Fruit fly (Drosophila melanogaster) whole organism, embryonic: ENCODE measurements around the gene CG10651.

ENCODE experiments used
- Ada2b ChIP-seq: fragments of 200-800 bp; sonication (Bioruptor generic); IDR thresholded peaks from 2 replicates; pipeline ENCODE4 v1.3.6; 2022; ENCODE audit warnings: missing biosample characterization, missing genetic modification characterization
- Aef1 ChIP-seq: fragments of 200-800 bp; sonication (Bioruptor generic); IDR thresholded peaks from 3 replicates; pipeline ENCODE4 v1.3.6; 2022; ENCODE audit warnings: missing biosample characterization, missing genetic modification characterization
- Awh ChIP-seq: fragments of 200-800 bp; sonication (Bioruptor generic); IDR thresholded peaks from 2 replicates; pipeline ENCODE4, ENCODE4 v1.3.6; 2022; ENCODE audit warnings: missing biosample characterization, missing genetic modification characterization
- Bdp1 ChIP-seq: fragments of 200-800 bp; sonication (Bioruptor generic); optimal IDR thresholded peaks from 3 replicates; lab custom pipeline; 2016; ENCODE audit warnings: missing biosample characterization, missing genetic modification characterization
- CG10979 ChIP-seq: fragments of 200-800 bp; sonication (Bioruptor generic); optimal IDR thresholded peaks from 2 replicates; lab custom pipeline; 2018; ENCODE audit warnings: missing biosample characterization, mild to moderate bottlenecking, missing genetic modification characterization, moderate library complexity
- CG12391 ChIP-seq: fragments of 200-800 bp; sonication (Bioruptor generic); optimal IDR thresholded peaks from 3 replicates; lab custom pipeline; 2018; ENCODE audit warnings: missing biosample characterization, mild to moderate bottlenecking, missing genetic modification characterization, moderate library complexity
- CG14014 ChIP-seq: fragments of 200-800 bp; sonication (Bioruptor generic); IDR thresholded peaks from 2 replicates; pipeline ENCODE4 v1.3.6; 2022; ENCODE audit warnings: missing biosample characterization, missing genetic modification characterization
- CG15269 ChIP-seq: fragments of 200-800 bp; sonication (Bioruptor generic); optimal IDR thresholded peaks from 2 replicates; lab custom pipeline; 2018; ENCODE audit warnings: missing biosample characterization, mild to moderate bottlenecking, missing genetic modification characterization, moderate library complexity
- CG17359 ChIP-seq: fragments of 200-800 bp; sonication (Bioruptor generic); optimal IDR thresholded peaks from 3 replicates; lab custom pipeline; 2018; ENCODE audit warnings: missing biosample characterization, mild to moderate bottlenecking, missing genetic modification characterization, moderate library complexity
- CG18262 ChIP-seq: fragments of 200-800 bp; optimal IDR thresholded peaks from 3 replicates; lab custom pipeline; 2019; ENCODE audit warnings: missing biosample characterization, mild to moderate bottlenecking, missing genetic modification characterization, moderate library complexity
- CG18599 ChIP-seq: fragments of 200-800 bp; sonication (Bioruptor generic); optimal IDR thresholded peaks from 3 replicates; lab custom pipeline; 2017; ENCODE audit warnings: missing biosample characterization, missing genetic modification characterization, mild to moderate bottlenecking, moderate library complexity, missing genetic modification reagents
- CG2889 ChIP-seq: fragments of 200-800 bp; sonication (Bioruptor generic); IDR thresholded peaks from 3 replicates; pipeline ENCODE4 v1.3.6; 2022; ENCODE audit warnings: missing biosample characterization, missing genetic modification characterization
- CG31441 ChIP-seq: fragments of 200-800 bp; sonication (Bioruptor generic); IDR thresholded peaks from 2 replicates; pipeline ENCODE4 v1.3.6; 2022; ENCODE audit warnings: missing biosample characterization, missing genetic modification characterization
- CG3281 ChIP-seq: fragments of 200-800 bp; sonication (Bioruptor generic); optimal IDR thresholded peaks from 3 replicates; lab custom pipeline; 2017; ENCODE audit warnings: missing biosample characterization, mild to moderate bottlenecking, missing genetic modification characterization
- CG3726 ChIP-seq: fragments of 200-800 bp; sonication (Bioruptor generic); IDR thresholded peaks from 3 replicates; pipeline ENCODE4, ENCODE4 v1.3.6; 2022; ENCODE audit warnings: missing biosample characterization, missing genetic modification characterization
- CG3838 ChIP-seq: fragments of 200-800 bp; sonication (Bioruptor generic); optimal IDR thresholded peaks from 3 replicates; lab custom pipeline; 2016; ENCODE audit warnings: missing biosample characterization, missing genetic modification characterization
- CG7745 ChIP-seq: fragments of 200-800 bp; sonication (Bioruptor generic); optimal IDR thresholded peaks from 2 replicates; lab custom pipeline; 2018; ENCODE audit warnings: missing biosample characterization, mild to moderate bottlenecking, missing genetic modification characterization, moderate library complexity
- CG7928 ChIP-seq: fragments of 200-800 bp; sonication (Bioruptor generic); optimal IDR thresholded peaks from 2 replicates; lab custom pipeline; 2017; ENCODE audit warnings: missing biosample characterization, mild to moderate bottlenecking, missing genetic modification characterization
- CG8765 ChIP-seq: fragments of 200-800 bp; sonication (Bioruptor generic); IDR thresholded peaks from 2 replicates; pipeline ENCODE4 v1.3.6; 2022; ENCODE audit warnings: missing biosample characterization, missing genetic modification characterization
- CG8944 ChIP-seq: fragments of 200-800 bp; sonication (Bioruptor generic); optimal IDR thresholded peaks from 3 replicates; lab custom pipeline; 2016; ENCODE audit warnings: missing biosample characterization, missing genetic modification characterization
- D19A ChIP-seq: fragments of 200-800 bp; optimal IDR thresholded peaks from 3 replicates; lab custom pipeline; 2019; ENCODE audit warnings: missing biosample characterization, mild to moderate bottlenecking, missing genetic modification characterization, moderate library complexity
- Dad ChIP-seq: fragments of 200-800 bp; sonication (Bioruptor generic); optimal IDR thresholded peaks from 3 replicates; lab custom pipeline; 2016; ENCODE audit warnings: missing biosample characterization, missing genetic modification characterization
- Dek ChIP-seq: fragments of 200-800 bp; sonication (Bioruptor generic); optimal IDR thresholded peaks from 3 replicates; lab custom pipeline; 2019; ENCODE audit warnings: missing biosample characterization, mild to moderate bottlenecking, missing genetic modification characterization, moderate library complexity
- Doc3 ChIP-seq: fragments of 200-800 bp; sonication (Bioruptor generic); IDR thresholded peaks from 3 replicates; pipeline ENCODE4 v1.3.6; 2022; ENCODE audit warnings: missing biosample characterization, missing genetic modification characterization; ENCODE audit not compliant: partially characterized antibody
- Dref ChIP-seq: fragments of 200-800 bp; sonication (Bioruptor generic); IDR thresholded peaks from 2 replicates; pipeline ENCODE4 v1.3.6; 2022; ENCODE audit warnings: missing biosample characterization, missing genetic modification characterization
- ERR ChIP-seq: fragments of 200-800 bp; sonication (Bioruptor generic); optimal IDR thresholded peaks from 2 replicates; lab custom pipeline; 2016; ENCODE audit warnings: missing biosample characterization, missing genetic modification characterization
- MBD-R2 ChIP-seq: fragments of 200-800 bp; sonication (Bioruptor generic); IDR thresholded peaks from 2 replicates; pipeline ENCODE4 v1.3.6; 2022; ENCODE audit warnings: missing biosample characterization, missing genetic modification characterization
- Med ChIP-seq: fragments of 200-800 bp; sonication (Bioruptor generic); peaks from one replicate; lab custom pipeline; 2016; ENCODE audit warnings: missing biosample characterization, missing genetic modification characterization, mild to moderate bottlenecking, inconsistent platforms, moderate library complexity
- Mrtf ChIP-seq: fragments of 200-800 bp; sonication (Bioruptor generic); IDR thresholded peaks from 3 replicates; pipeline ENCODE4 v1.3.6; 2022; ENCODE audit warnings: missing biosample characterization, missing genetic modification characterization
- NfI ChIP-seq: fragments of 200-800 bp; sonication (Bioruptor generic); optimal IDR thresholded peaks from 3 replicates; lab custom pipeline; 2018; ENCODE audit warnings: missing biosample characterization, mild to moderate bottlenecking, missing genetic modification characterization, moderate library complexity
- Oli ChIP-seq: fragments of 200-800 bp; sonication (Bioruptor generic); optimal IDR thresholded peaks from 2 replicates; lab custom pipeline; 2018; ENCODE audit warnings: missing biosample characterization, mild to moderate bottlenecking, missing genetic modification characterization, moderate library complexity
- Poxn ChIP-seq: fragments of 200-800 bp; sonication (Bioruptor generic); IDR thresholded peaks from 2 replicates; pipeline ENCODE4 v1.3.6; 2022; ENCODE audit warnings: missing biosample characterization, missing genetic modification characterization
- Rfx ChIP-seq: fragments of 200-800 bp; sonication (Bioruptor generic); IDR thresholded peaks from 2 replicates; pipeline ENCODE4 v1.3.6; 2022; ENCODE audit warnings: missing biosample characterization, missing genetic modification characterization
- Xrp1 ChIP-seq: fragments of 200-800 bp; sonication (Bioruptor generic); IDR thresholded peaks from 2 replicates; pipeline ENCODE4 v1.3.6; 2022; ENCODE audit warnings: missing biosample characterization, missing genetic modification characterization
- bbx ChIP-seq: fragments of 200-800 bp; sonication (Bioruptor generic); IDR thresholded peaks from 2 replicates; pipeline ENCODE4 v1.3.6; 2022; ENCODE audit warnings: missing biosample characterization, missing genetic modification characterization; ENCODE audit not compliant: partially characterized antibody
- chn ChIP-seq: fragments of 200-800 bp; sonication (Bioruptor generic); optimal IDR thresholded peaks from 2 replicates; lab custom pipeline; 2016; ENCODE audit warnings: missing biosample characterization, missing genetic modification characterization
- cwo ChIP-seq: fragments of 200-800 bp; sonication (Bioruptor generic); optimal IDR thresholded peaks from 3 replicates; lab custom pipeline; 2017; ENCODE audit warnings: missing biosample characterization, missing genetic modification characterization, mild to moderate bottlenecking, moderate library complexity, missing genetic modification reagents
- en ChIP-seq: fragments of 200-800 bp; sonication (Bioruptor generic); optimal IDR thresholded peaks from 2 replicates; lab custom pipeline; 2016; ENCODE audit warnings: missing biosample characterization, missing genetic modification characterization
- fd3F ChIP-seq: fragments of 200-800 bp; sonication (Bioruptor generic); optimal IDR thresholded peaks from 2 replicates; lab custom pipeline; 2018; ENCODE audit warnings: missing biosample characterization, mild to moderate bottlenecking, missing genetic modification characterization, moderate library complexity
- gfzf ChIP-seq: fragments of 200-800 bp; sonication (Bioruptor generic); optimal IDR thresholded peaks from 2 replicates; lab custom pipeline; 2016; ENCODE audit warnings: missing biosample characterization, mild to moderate bottlenecking, missing genetic modification characterization, moderate library complexity
- nmo ChIP-seq: fragments of 200-800 bp; sonication (Bioruptor generic); optimal IDR thresholded peaks from 2 replicates; lab custom pipeline; 2018; ENCODE audit warnings: missing biosample characterization, mild to moderate bottlenecking, missing genetic modification characterization, moderate library complexity
- onecut ChIP-seq: fragments of 200-800 bp; sonication (Bioruptor generic); IDR thresholded peaks from 2 replicates; pipeline ENCODE4 v1.3.6; 2022; ENCODE audit warnings: missing biosample characterization, missing genetic modification characterization
- prd ChIP-seq, 3 experiments: fragments of >200 bp in 2 of 3; fragments of 200-800 bp in 1 of 3; sonication (Bioruptor generic) in 1 of 3; optimal IDR thresholded peaks in 2 of 3; IDR thresholded peaks in 1 of 3; 2 replicates in 2 of 3; 3 replicates in 1 of 3; pipeline versions ENCODE4 v1.3.6 to Lab custom; 2017 to 2022; ENCODE audit warnings: missing biosample characterization in 1 of 3, missing genetic modification characterization in 1 of 3
- pros ChIP-seq: fragments of 200-800 bp; sonication (Bioruptor generic); optimal IDR thresholded peaks from 3 replicates; lab custom pipeline; 2019; ENCODE audit warnings: missing biosample characterization, mild to moderate bottlenecking, missing genetic modification characterization, moderate library complexity
- repo ChIP-seq: fragments of 200-800 bp; sonication (Bioruptor generic); optimal IDR thresholded peaks from 2 replicates; lab custom pipeline; 2016; ENCODE audit warnings: missing biosample characterization, missing genetic modification characterization
- rib ChIP-seq: fragments of 200-800 bp; sonication (Bioruptor generic); IDR thresholded peaks from 2 replicates; pipeline ENCODE4 v1.3.6; 2022; ENCODE audit warnings: missing biosample characterization, missing genetic modification characterization
- sd ChIP-seq: fragments of 200-800 bp; sonication (Bioruptor generic); optimal IDR thresholded peaks from 3 replicates; lab custom pipeline; 2018; ENCODE audit warnings: missing biosample characterization, mild to moderate bottlenecking, missing genetic modification characterization, moderate library complexity
- seq ChIP-seq: fragments of 200-800 bp; sonication (Bioruptor generic); IDR thresholded peaks from 2 replicates; pipeline ENCODE4 v1.3.6; 2022; ENCODE audit warnings: missing biosample characterization, missing genetic modification characterization
- so ChIP-seq: fragments of 200-800 bp; sonication (Bioruptor generic); IDR thresholded peaks from 3 replicates; pipeline ENCODE4 v1.3.6; 2022; ENCODE audit warnings: missing biosample characterization, missing genetic modification characterization
- sqz ChIP-seq: fragments of 200-800 bp; sonication (Bioruptor generic); optimal IDR thresholded peaks from 3 replicates; lab custom pipeline; 2018; ENCODE audit warnings: missing biosample characterization, mild to moderate bottlenecking, missing genetic modification characterization
- vnd ChIP-seq: fragments of 200-800 bp; sonication (Bioruptor generic); IDR thresholded peaks from 3 replicates; pipeline ENCODE4 v1.3.6; 2022; ENCODE audit warnings: missing biosample characterization, missing genetic modification characterization; ENCODE audit not compliant: partially characterized antibody

The CG10651 gene

dm6 chr2L:20093794-20094193, 40.9 kb downstream of the CG10651 start, which contains the start of the genes Taf13 and nesd (continued):
- peak; percentile 48 for TF ChIP-seq bbx (GFP tag; lab: Robert Waterston, UW)
- TF ChIP-seq Bdp1 (GFP tag; lab: Kevin White, UChicago), result peak; percentile 1
- no peak for TF ChIP-seq Dad (GFP tag; lab: Kevin White, UChicago)
- no peak for TF ChIP-seq pros (GFP tag; lab: Kevin White, UChicago)
- TF ChIP-seq rib (GFP tag; lab: Robert Waterston, UW), result peak; percentile 56; the same call in 1 of the 2 replicates
- peak; percentile 78 for TF ChIP-seq vnd (GFP tag; lab: Robert Waterston, UW)
- TF ChIP-seq so, result no peak
- TF ChIP-seq NfI, result peak; percentile 46
- peak; percentile 32 for TF ChIP-seq Dek
- TF ChIP-seq Awh (GFP tag; lab: Robert Waterston, UW), result no peak
- no peak for TF ChIP-seq CG2889 (GFP tag; lab: Robert Waterston, UW)
- TF ChIP-seq cwo (GFP tag; lab: Kevin White, UChicago), result no peak
- peak; percentile 81 for TF ChIP-seq Dref (GFP tag; lab: Robert Waterston, UW)
- TF ChIP-seq MBD-R2 (GFP tag; lab: Robert Waterston, UW), result peak; percentile 77
- peak; percentile 5 for TF ChIP-seq CG10979
- TF ChIP-seq D19A (tag; lab: Kevin White, UChicago), result no peak
- TF ChIP-seq CG15269, result peak; percentile 32
- TF ChIP-seq sd (tag; lab: Kevin White, UChicago), result peak; percentile 27
- no peak for TF ChIP-seq CG14014
- no peak for TF ChIP-seq prd (optimal IDR thresholded peaks at IDR 0.05; lab: Kevin White, UChicago)
- TF ChIP-seq prd (GFP tag; IDR thresholded peaks at IDR 0.05; lab: Robert Waterston, UW), result no peak
- TF ChIP-seq gfzf (GFP tag; lab: Kevin White, UChicago), result no peak
- no peak for TF ChIP-seq Mrtf (GFP tag; lab: Robert Waterston, UW)
- no peak for TF ChIP-seq sqz (GFP tag; lab: Kevin White, UChicago)
- no peak for TF ChIP-seq CG3838 (GFP tag; lab: Kevin White, UChicago)
- TF ChIP-seq CG12391 (tag; lab: Kevin White, UChicago), result peak; percentile 66
- peak; percentile 32 for TF ChIP-seq Oli
- TF ChIP-seq CG7745, result no peak
- peak; percentile 50; the same call in 1 of the 2 replicates for TF ChIP-seq CG31441 (GFP tag; lab: Robert Waterston, UW)
- no peak for TF ChIP-seq en (GFP tag; lab: Kevin White, UChicago)
- TF ChIP-seq Xrp1 (GFP tag; lab: Robert Waterston, UW), result peak; percentile 31; the same call in 1 of the 2 replicates
- TF ChIP-seq Poxn (GFP tag; lab: Robert Waterston, UW), result no peak
- peak; percentile 25 for TF ChIP-seq CG7928
- TF ChIP-seq Med (GFP tag; lab: Kevin White, UChicago), result peak; percentile 81
- TF ChIP-seq CG17359, result no peak
- TF ChIP-seq Ada2b (GFP tag; lab: Robert Waterston, UW), result no peak
- peak; percentile 35 for TF ChIP-seq CG18262
- TF ChIP-seq CG3281 (GFP tag; lab: Kevin White, UChicago), result peak; percentile 29
- TF ChIP-seq chn, result no peak
- TF ChIP-seq Rfx (GFP tag; lab: Robert Waterston, UW), result peak; percentile 28; the same call in 1 of the 2 replicates
- TF ChIP-seq seq (GFP tag; lab: Robert Waterston, UW), result no peak
- TF ChIP-seq Aef1 (GFP tag; lab: Robert Waterston, UW), result no peak
- TF ChIP-seq CG18599 (GFP tag; lab: Kevin White, UChicago), result peak; percentile 12
- no peak for TF ChIP-seq CG3726 (GFP tag; lab: Robert Waterston, UW)
- TF ChIP-seq Doc3 (GFP tag; lab: Robert Waterston, UW), result peak; percentile 60
- TF ChIP-seq CG8944, result no peak
- no peak for TF ChIP-seq ERR
- TF ChIP-seq fd3F (GFP tag; lab: Kevin White, UChicago), result no peak
- no peak for TF ChIP-seq CG8765 (GFP tag; lab: Robert Waterston, UW)
- peak; percentile 79 for TF ChIP-seq nmo
- no peak for TF ChIP-seq onecut (GFP tag; lab: Robert Waterston, UW)
- TF ChIP-seq repo (GFP tag; lab: Kevin White, UChicago), result no peak
